Worm (Caenorhabditis elegans): Measurements from ENCODE around the gene F53A2.3.

ce11 chrIII:13347782-13348327 lies 8.3 kb upstream of the F53A2.3 start:
- TF ChIP-seq T22C8.4 (GFP tag; IDR thresholded peaks at IDR 0.05), result no peak
- TF ChIP-seq med-1 (GFP tag; optimal IDR thresholded peaks at IDR 0.05; ENCODE audit: insufficient read depth), result no peak
- TF ChIP-seq ztf-29 (GFP tag; IDR thresholded peaks at IDR 0.05), result no peak
- no peak for TF ChIP-seq flt-1 (GFP tag; IDR thresholded peaks at IDR 0.05)
- no peak for TF ChIP-seq cog-1 (tag; optimal IDR thresholded peaks at IDR 0.05)
- no peak for TF ChIP-seq ztf-23 (GFP tag; IDR thresholded peaks at IDR 0.05)
- no peak for TF ChIP-seq ref-1 (GFP tag; conservative IDR thresholded peaks at IDR 0.05)
